Worm (Caenorhabditis elegans): ENCODE measurements around the gene ttr-42.
A peak's percentile ranks its signal among the peaks of the same experiment; 100 is the strongest.

ttr-42 gene

DNA sequence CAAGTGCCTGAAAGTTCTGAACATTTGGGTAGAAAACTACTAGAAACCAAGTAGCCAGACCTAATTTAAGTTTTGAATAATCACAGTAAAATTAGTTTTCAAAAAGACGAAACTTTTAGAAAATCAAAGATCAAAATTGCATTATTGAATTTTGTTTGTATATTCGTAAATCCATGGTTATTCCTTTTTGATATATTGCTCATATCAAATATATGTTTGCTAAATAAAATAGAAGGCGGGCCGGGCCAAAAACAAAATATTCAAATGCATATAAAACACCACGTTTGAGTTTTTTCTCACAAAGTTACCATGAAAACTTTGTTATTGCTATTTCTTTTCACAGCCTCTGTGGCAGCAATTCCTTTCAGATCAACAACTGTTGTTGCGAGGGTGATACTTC, at the start of gene ttr-42:
TSS of gene ttr-42 (plus strand) at position 301 of the 400 bp plus-strand sequence.
- no peak for TF ChIP-seq F10B5.3 (tag; optimal IDR thresholded peaks at IDR 0.05)
- TF ChIP-seq ztf-11 (tag; optimal IDR thresholded peaks at IDR 0.05): no peak
- no peak for TF ChIP-seq nhr-237 (tag; optimal IDR thresholded peaks at IDR 0.05)
- no peak for TF ChIP-seq zip-11 (GFP tag; IDR thresholded peaks at IDR 0.05)
- TF ChIP-seq fkh-10 (GFP tag; optimal IDR thresholded peaks at IDR 0.05): no peak
- TF ChIP-seq nhr-11 (tag; optimal IDR thresholded peaks at IDR 0.05): no peak
- no peak for TF ChIP-seq D1046.2 (GFP tag; IDR thresholded peaks at IDR 0.05)
- no peak for TF ChIP-seq ctbp-1 (GFP tag; IDR thresholded peaks at IDR 0.05)
- TF ChIP-seq hlh-30 (tag; optimal IDR thresholded peaks at IDR 0.05; ENCODE audit: insufficient read depth): no peak
- TF ChIP-seq spr-3 (GFP tag; optimal IDR thresholded peaks at IDR 0.05): no peak
- TF ChIP-seq F26F4.8 (GFP tag; conservative IDR thresholded peaks at IDR 0.05): no peak
- TF ChIP-seq zag-1 (tag; optimal IDR thresholded peaks at IDR 0.05): no peak
- TF ChIP-seq snpc-4 (tag; optimal IDR thresholded peaks at IDR 0.05): no peak
- no peak for TF ChIP-seq mep-1 (tag; optimal IDR thresholded peaks at IDR 0.05)
- no peak for TF ChIP-seq ceh-32 (tag; optimal IDR thresholded peaks at IDR 0.05; ENCODE audit: poor library complexity)
- TF ChIP-seq arid-1 (GFP tag; conservative IDR thresholded peaks at IDR 0.05): no peak

DNA sequence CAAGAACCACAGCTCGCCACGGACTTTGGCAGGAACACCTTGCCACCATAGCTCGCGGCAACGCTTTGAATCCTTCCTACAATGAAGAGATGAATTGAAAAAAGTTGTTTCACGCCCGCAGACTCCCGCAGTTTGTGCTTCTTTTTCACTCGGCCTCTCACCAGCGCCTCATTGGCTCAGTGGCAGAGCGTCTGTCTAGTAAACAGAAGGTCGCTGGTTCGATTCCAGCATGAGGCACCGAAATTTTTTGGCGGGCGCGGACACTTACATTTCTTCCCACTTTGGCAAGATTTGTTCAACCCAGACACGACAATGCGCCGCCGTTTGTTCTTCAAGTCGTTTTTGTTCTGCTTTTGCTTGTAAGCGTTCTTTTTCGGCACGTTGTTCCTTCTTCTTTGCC, 49.7 kb upstream of the ttr-42 start:
- 0 out of 2 replicates have a peak, but pooled peaks have one; percentile 48 for TF ChIP-seq nhr-42 (GFP tag; IDR thresholded peaks at IDR 0.05)
- TF ChIP-seq dve-1 (tag; optimal IDR thresholded peaks at IDR 0.05; ENCODE audit: insufficient read depth): no peak
- TF ChIP-seq nhr-11 (tag; optimal IDR thresholded peaks at IDR 0.05): no peak
- TF ChIP-seq snpc-1.2 (GFP tag; IDR thresholded peaks at IDR 0.05): peak; percentile 68; the same call in 1 of the 2 replicates
- TF ChIP-seq Y48G9A.11 (GFP tag; IDR thresholded peaks at IDR 0.05): peak; percentile 28
- TF ChIP-seq arid-1 (GFP tag; conservative IDR thresholded peaks at IDR 0.05): peak; percentile 67
- TF ChIP-seq nhr-48 (tag; optimal IDR thresholded peaks at IDR 0.05): no peak
- no peak for TF ChIP-seq daf-19 (GFP tag; conservative IDR thresholded peaks at IDR 0.05)
- peak in 1 of 2 experiments; percentile 80 for TF ChIP-seq unc-62 (GFP tag; optimal IDR thresholded peaks at IDR 0.05 in 1 of 2)
- TF ChIP-seq unc-62 (tag; optimal IDR thresholded peaks at IDR 0.05): no peak
- peak; percentile 33 for TF ChIP-seq F49E8.2 (tag; optimal IDR thresholded peaks at IDR 0.05; ENCODE audit: borderline replicate concordance)
- TF ChIP-seq Y105C5A.15 (GFP tag; IDR thresholded peaks at IDR 0.05): no peak
- peak; percentile 52 for TF ChIP-seq F10B5.3 (tag; optimal IDR thresholded peaks at IDR 0.05)
- TF ChIP-seq hlh-11 (tag; optimal IDR thresholded peaks at IDR 0.05): peak; percentile 38
- peak; percentile 64; the same call in 1 of the 2 replicates for TF ChIP-seq dmd-8 (GFP tag; IDR thresholded peaks at IDR 0.05)
- no peak for TF ChIP-seq nhr-10 (tag; optimal IDR thresholded peaks at IDR 0.05)
- TF ChIP-seq mdt-29 (GFP tag; IDR thresholded peaks at IDR 0.05): 0 out of 2 replicates have a peak, but pooled peaks have one; percentile 41
- TF ChIP-seq vab-7 (GFP tag; IDR thresholded peaks at IDR 0.05): peak; percentile 89
- peak; percentile 57; the same call in 1 of the 2 replicates for TF ChIP-seq madf-9 (GFP tag; conservative IDR thresholded peaks at IDR 0.05)
- TF ChIP-seq ZK337.2 (GFP tag; IDR thresholded peaks at IDR 0.05): 0 out of 2 replicates have a peak, but pooled peaks have one; percentile 52
- TF ChIP-seq F26F4.8 (GFP tag; conservative IDR thresholded peaks at IDR 0.05): 0 out of 2 replicates have a peak, but pooled peaks have one; percentile 47
- TF ChIP-seq dmd-9 (GFP tag; IDR thresholded peaks at IDR 0.05): peak; percentile 79
- peak; percentile 56 for TF ChIP-seq mep-1 (tag; optimal IDR thresholded peaks at IDR 0.05)
- TF ChIP-seq lsy-2 (tag; optimal IDR thresholded peaks at IDR 0.05): peak in 1 of 2 experiments; percentile 46
- no peak for TF ChIP-seq nhr-6 (tag; optimal IDR thresholded peaks at IDR 0.05)
- TF ChIP-seq lin-1 (GFP tag; IDR thresholded peaks at IDR 0.05): peak; percentile 76
- peak; percentile 4 for TF ChIP-seq fkh-10 (GFP tag; optimal IDR thresholded peaks at IDR 0.05)
- TF ChIP-seq mxl-2 (GFP tag; conservative IDR thresholded peaks at IDR 0.05): no peak
- TF ChIP-seq zfp-3 (GFP tag; conservative IDR thresholded peaks at IDR 0.05): peak; percentile 63; the same call in 1 of the 2 replicates
- no peak for TF ChIP-seq dpl-1 (GFP tag; optimal IDR thresholded peaks at IDR 0.05)
- TF ChIP-seq spr-1 (tag; optimal IDR thresholded peaks at IDR 0.05): peak; percentile 34
- TF ChIP-seq ztf-11 (tag; optimal IDR thresholded peaks at IDR 0.05): no peak
- TF ChIP-seq nhr-102 (tag; optimal IDR thresholded peaks at IDR 0.05): peak; percentile 37
- peak; percentile 75 for TF ChIP-seq mes-2 (tag; optimal IDR thresholded peaks at IDR 0.05; ENCODE audit: poor library complexity, severe bottlenecking)
- TF ChIP-seq ceh-44 (GFP tag; IDR thresholded peaks at IDR 0.05): peak; percentile 57
- no peak for TF ChIP-seq ZK546.5 (tag; optimal IDR thresholded peaks at IDR 0.05)
- TF ChIP-seq nhr-111 (GFP tag; optimal IDR thresholded peaks at IDR 0.05): peak; percentile 23
- peak; percentile 61 for TF ChIP-seq T26A8.4 (GFP tag; IDR thresholded peaks at IDR 0.05)
- TF ChIP-seq ctbp-1 (GFP tag; IDR thresholded peaks at IDR 0.05): peak; percentile 59; the same call in 1 of the 2 replicates
- TF ChIP-seq D1046.2 (GFP tag; IDR thresholded peaks at IDR 0.05): 0 out of 2 replicates have a peak, but pooled peaks have one; percentile 63

Measured in whole organism, L4 larva.